Worm (Caenorhabditis elegans) whole organism, late embryonic: ENCODE measurements around the gene btb-18.

Experiments used
- K02D7.2 ChIP-seq: sonication (generic microtip); optimal IDR thresholded peaks from 2 replicates; lab custom pipeline; 2017; ENCODE audit warnings: mild to moderate bottlenecking, missing genetic modification characterization, missing compliant biosample characterization
- ama-1 ChIP-seq: fragments of 150-350 bp; optimal IDR thresholded peaks from 2 replicates; lab custom pipeline; 2014
- ceh-19 ChIP-seq: fragments of 200-800 bp; sonication (Bioruptor generic); optimal IDR thresholded peaks from 2 replicates; lab custom pipeline; 2018; ENCODE audit warnings: mild to moderate bottlenecking, missing genetic modification characterization, missing compliant biosample characterization
- ceh-30 ChIP-seq: fragments of 150-350 bp; optimal IDR thresholded peaks from 2 replicates; lab custom pipeline; 2014; ENCODE audit warnings: missing biosample characterization, missing genetic modification characterization
- ceh-31 ChIP-seq: sonication (generic microtip); optimal IDR thresholded peaks from 2 replicates; lab custom pipeline; 2016; ENCODE audit warnings: missing genetic modification characterization, missing compliant biosample characterization
- ceh-45 ChIP-seq: fragments of 200-800 bp; sonication (Bioruptor generic); IDR thresholded peaks from 2 replicates; pipeline ENCODE4 v1.3.6; 2022; ENCODE audit warnings: missing genetic modification reagents, missing genetic modification characterization, missing compliant biosample characterization
- ceh-48 ChIP-seq: sonication (generic microtip); optimal IDR thresholded peaks from 2 replicates; lab custom pipeline; 2016; ENCODE audit warnings: missing genetic modification characterization, inconsistent platforms, missing compliant biosample characterization
- elt-2 ChIP-seq: sonication (generic microtip); optimal IDR thresholded peaks from 2 replicates; lab custom pipeline; 2016; ENCODE audit warnings: missing genetic modification reagents, missing genetic modification characterization, missing compliant biosample characterization
- elt-4 ChIP-seq: sonication (generic microtip); optimal IDR thresholded peaks from 2 replicates; lab custom pipeline; 2016; ENCODE audit warnings: missing genetic modification characterization, missing compliant biosample characterization
- ets-4 ChIP-seq: sonication (generic microtip); optimal IDR thresholded peaks from 2 replicates; lab custom pipeline; 2016; ENCODE audit warnings: missing genetic modification characterization, missing compliant biosample characterization
- eyg-1 ChIP-seq: sonication (generic microtip); optimal IDR thresholded peaks from 2 replicates; lab custom pipeline; 2016; ENCODE audit warnings: missing genotype, missing genetic modification characterization, missing compliant biosample characterization
- fkh-10 ChIP-seq: fragments of 150-350 bp; optimal IDR thresholded peaks from 2 replicates; lab custom pipeline; 2014; ENCODE audit warnings: missing biosample characterization, missing genetic modification reagents, missing genetic modification characterization
- hlh-13 ChIP-seq: fragments of 200-800 bp; sonication (Bioruptor generic); optimal IDR thresholded peaks from 2 replicates; lab custom pipeline; 2018; ENCODE audit warnings: mild to moderate bottlenecking, missing genetic modification characterization, missing compliant biosample characterization
- hlh-15 ChIP-seq: sonication (generic microtip); optimal IDR thresholded peaks from 2 replicates; lab custom pipeline; 2016; ENCODE audit warnings: missing genetic modification characterization, missing compliant biosample characterization
- hlh-30 ChIP-seq: sonication (generic microtip); optimal IDR thresholded peaks from 2 replicates; lab custom pipeline; 2017; ENCODE audit warnings: antibody characterized with exemption, missing genetic modification characterization, missing compliant biosample characterization; ENCODE audit not compliant: insufficient read depth
- hlh-6 ChIP-seq: sonication (generic microtip); optimal IDR thresholded peaks from 2 replicates; lab custom pipeline; 2016; ENCODE audit warnings: missing genotype, missing genetic modification characterization, missing compliant biosample characterization
- lin-11 ChIP-seq: fragments of 200-800 bp; sonication (Bioruptor generic); optimal IDR thresholded peaks from 2 replicates; lab custom pipeline; 2018; ENCODE audit warnings: mild to moderate bottlenecking, missing genetic modification characterization, missing compliant biosample characterization
- nhr-232 ChIP-seq: sonication (generic microtip); optimal IDR thresholded peaks from 2 replicates; lab custom pipeline; 2016; ENCODE audit warnings: missing genetic modification characterization, missing compliant biosample characterization
- npax-4 ChIP-seq: sonication (generic microtip); optimal IDR thresholded peaks from 2 replicates; lab custom pipeline; 2016; ENCODE audit warnings: missing genetic modification characterization, missing compliant biosample characterization
- odd-2 ChIP-seq: sonication (generic microtip); optimal IDR thresholded peaks from 2 replicates; lab custom pipeline; 2017; ENCODE audit warnings: antibody characterized with exemption, mild to moderate bottlenecking, missing genetic modification characterization, missing compliant biosample characterization
- pag-3 ChIP-seq: sonication (generic microtip); optimal IDR thresholded peaks from 2 replicates; lab custom pipeline; 2016; ENCODE audit warnings: missing compliant biosample characterization, missing genetic modification characterization, borderline replicate concordance
- pat-9 ChIP-seq: fragments of 200-800 bp; sonication (Bioruptor generic); optimal IDR thresholded peaks from 2 replicates; lab custom pipeline; 2018; ENCODE audit warnings: mild to moderate bottlenecking, missing genetic modification characterization, moderate library complexity, missing compliant biosample characterization
- pqm-1 ChIP-seq: sonication (generic microtip); optimal IDR thresholded peaks from 2 replicates; lab custom pipeline; 2016; ENCODE audit warnings: missing genetic modification characterization, missing compliant biosample characterization
- ref-2 ChIP-seq: sonication (generic microtip); optimal IDR thresholded peaks from 2 replicates; lab custom pipeline; 2016; ENCODE audit warnings: missing genetic modification characterization, missing compliant biosample characterization
- rnt-1 ChIP-seq: sonication (generic microtip); optimal IDR thresholded peaks from 2 replicates; lab custom pipeline; 2016; ENCODE audit warnings: missing genetic modification characterization, missing compliant biosample characterization
- syd-9 ChIP-seq: sonication (generic microtip); optimal IDR thresholded peaks from 2 replicates; lab custom pipeline; 2016; ENCODE audit warnings: mild to moderate bottlenecking, missing genetic modification characterization, moderate library complexity, missing compliant biosample characterization
- tbx-7 ChIP-seq: sonication (generic microtip); optimal IDR thresholded peaks from 2 replicates; lab custom pipeline; 2016; ENCODE audit warnings: missing genotype, missing genetic modification characterization, missing compliant biosample characterization
- ttx-3 ChIP-seq: sonication (generic microtip); optimal IDR thresholded peaks from 2 replicates; lab custom pipeline; 2016; ENCODE audit warnings: missing genetic modification reagents, missing genetic modification characterization, missing compliant biosample characterization
- unc-42 ChIP-seq: sonication (generic microtip); optimal IDR thresholded peaks from 2 replicates; lab custom pipeline; 2016; ENCODE audit warnings: missing genotype, missing genetic modification characterization, missing compliant biosample characterization
- unc-55 ChIP-seq: sonication (generic microtip); optimal IDR thresholded peaks from 2 replicates; lab custom pipeline; 2017; ENCODE audit warnings: missing biosample characterization, missing genetic modification reagents, missing genetic modification characterization
- zip-5 ChIP-seq: sonication (generic microtip); optimal IDR thresholded peaks from 2 replicates; lab custom pipeline; 2016; ENCODE audit warnings: missing genetic modification characterization, missing compliant biosample characterization

Gene btb-18

ce11 chrII:3303582-3303981 lies 5.6 kb downstream of the btb-18 start (continued):
- TF ChIP-seq syd-9 (tag; lab: Kevin White, UChicago): no peak
- TF ChIP-seq, all 69 proteins: peak for 3

ce11 chrII:3310957-3311657 lies 13.1 kb downstream of the btb-18 start:
- TF ChIP-seq lin-11 (tag; lab: Kevin White, UChicago) (no peak), ets-4 (no peak), ceh-48 (peak; percentile 73), eyg-1 (tag; lab: Kevin White, UChicago) (no peak), elt-2 (tag; lab: Kevin White, UChicago) (peak; percentile 68), rnt-1 (tag; lab: Kevin White, UChicago) (peak; percentile 12), ttx-3 (tag; lab: Kevin White, UChicago) (no peak), hlh-30 (no peak), ama-1 (no peak), hlh-6 (no peak)

ce11 chrII:3313442-3313841 lies 15.4 kb downstream of the btb-18 start, which contains the start of gene F39E9.6:
TSS of gene F39E9.6 (minus strand) at chrII:3313542.
- TF ChIP-seq pat-9 (tag; lab: Kevin White, UChicago): no peak
- no peak for TF ChIP-seq zip-5 (tag; lab: Kevin White, UChicago)
- no peak for TF ChIP-seq npax-4 (tag; lab: Kevin White, UChicago)
- no peak for TF ChIP-seq tbx-7 (tag; lab: Kevin White, UChicago)
- TF ChIP-seq ceh-31 (tag; lab: Kevin White, UChicago): no peak
- TF ChIP-seq hlh-13 (GFP tag; lab: Kevin White, UChicago): no peak

- no peak for TF ChIP-seq unc-42 (tag; lab: Kevin White, UChicago)
- peak; percentile 76 for TF ChIP-seq elt-2 (tag; lab: Kevin White, UChicago)
- no peak for TF ChIP-seq pqm-1 (tag; lab: Kevin White, UChicago)
Observed at ce11 chrII:3318839-3319238, 20.8 kb downstream of the btb-18 start.

ce11 chrII:3322257-3322656 lies 24.2 kb downstream of the btb-18 start, which contains the start of gene Y46D2A.1:
TSS of gene Y46D2A.1 (plus strand) at chrII:3322557.
- TF ChIP-seq fkh-10 (GFP tag; lab: Kevin White, UChicago) (no peak), unc-55 (GFP tag; lab: Kevin White, UChicago) (no peak), nhr-232 (no peak), K02D7.2 (tag; lab: Kevin White, UChicago) (no peak), zip-5 (tag; lab: Kevin White, UChicago) (no peak)

ce11 chrII:3323179-3323578 lies 25.2 kb downstream of the btb-18 start, which contains the start of gene Y46D2A.2:
TSS of gene Y46D2A.2 (minus strand) at chrII:3323279.
- no peak for TF ChIP-seq elt-4 (tag; lab: Kevin White, UChicago)
- TF ChIP-seq ref-2 (tag; lab: Kevin White, UChicago): no peak
- no peak for TF ChIP-seq unc-42 (tag; lab: Kevin White, UChicago)
- no peak for TF ChIP-seq ceh-45 (GFP tag; lab: Robert Waterston, UW)
- TF ChIP-seq odd-2: no peak
- TF ChIP-seq pqm-1 (tag; lab: Kevin White, UChicago): no peak
- TF ChIP-seq hlh-15 (tag; lab: Kevin White, UChicago): no peak
- TF ChIP-seq pag-3 (tag; lab: Kevin White, UChicago): no peak
- no peak for TF ChIP-seq npax-4 (tag; lab: Kevin White, UChicago)
- TF ChIP-seq ceh-19 (GFP tag; lab: Kevin White, UChicago): no peak
- no peak for TF ChIP-seq ceh-30
